Worm (Caenorhabditis elegans): ENCODE data around the gene rml-3.

- TF ChIP-seq W03F9.2 (tag; optimal IDR thresholded peaks at IDR 0.05) = no peak
- no peak for TF ChIP-seq him-1 (tag; optimal IDR thresholded peaks at IDR 0.05)
Observed at ce11 chrX:6230669-6231068, 8.2 kb downstream of the rml-3 start, which contains the start of gene lite-1.

All from whole organism, L4/young adult.